Worm (Caenorhabditis elegans): Measurements from ENCODE around the gene rnp-5.

- no peak for TF ChIP-seq ref-2 (tag; optimal IDR thresholded peaks at IDR 0.05)
- TF ChIP-seq pat-9 (tag; optimal IDR thresholded peaks at IDR 0.05) = no peak
- TF ChIP-seq odd-2 (tag; optimal IDR thresholded peaks at IDR 0.05) = no peak
- no peak for TF ChIP-seq zip-5 (tag; optimal IDR thresholded peaks at IDR 0.05)
- TF ChIP-seq pha-4 (tag; optimal IDR thresholded peaks at IDR 0.05) = no peak
These were observed 47.4 kb upstream of the rnp-5 start, which contains the start of gene sucl-2 for ce11 chrIII:901148-901547.
